Worm (Caenorhabditis elegans): ENCODE data around the gene ttb-1.
"Not testable (repeated sequence)": the region's sequence is repeated elsewhere in the genome, so short reads cannot be mapped to it uniquely, and the experiment has no call there.

- TF ChIP-seq F33H1.4 (GFP tag; IDR thresholded peaks at IDR 0.05); Y79H2A.3 (GFP tag; conservative IDR thresholded peaks at IDR 0.05); ama-1 (optimal IDR thresholded peaks at IDR 0.05); ama-1 (GFP tag; optimal IDR thresholded peaks at IDR 0.05); repo-1 (tag; optimal IDR thresholded peaks at IDR 0.05); ceh-100 (GFP tag; IDR thresholded peaks at IDR 0.05): not testable (repeated sequence)
These were observed 56.1 kb downstream of the ttb-1 start, which contains the start of gene DC2.5 for ce11 chrV:212687-213086.
